Worm (Caenorhabditis elegans) whole organism, L2 larva: ENCODE data around the gene snu-13.

ENCODE experiments used
- R02D3.7 ChIP-seq: fragments of 150-350 bp; optimal IDR thresholded peaks from 2 replicates; lab custom pipeline; 2014; ENCODE audit warnings: missing biosample characterization, missing genetic modification characterization
- aly-2 ChIP-seq: fragments of 150-350 bp; optimal IDR thresholded peaks from 2 replicates; lab custom pipeline; 2014; ENCODE audit warnings: missing biosample characterization, missing genetic modification characterization
- ceh-82 ChIP-seq: fragments of 150-350 bp; optimal IDR thresholded peaks from 2 replicates; lab custom pipeline; 2014; ENCODE audit warnings: missing biosample characterization, missing genetic modification characterization
- fos-1 ChIP-seq: fragments of 150-350 bp; optimal IDR thresholded peaks from 2 replicates; lab custom pipeline; 2014; ENCODE audit warnings: missing biosample characterization, missing genetic modification characterization
- lin-13 ChIP-seq: fragments of 150-350 bp; optimal IDR thresholded peaks from 2 replicates; lab custom pipeline; 2014; ENCODE audit warnings: missing biosample characterization, missing genetic modification reagents, missing genetic modification characterization
- nhr-21 ChIP-seq: fragments of 150-350 bp; optimal IDR thresholded peaks from 2 replicates; lab custom pipeline; 2014; ENCODE audit warnings: missing biosample characterization, missing genetic modification characterization
- nhr-25 ChIP-seq: fragments of 150-350 bp; sonication (generic microtip); optimal IDR thresholded peaks from 3 replicates; lab custom pipeline; 2014; ENCODE audit warnings: missing biosample characterization, missing genetic modification characterization
- nhr-77 ChIP-seq: fragments of 150-350 bp; optimal IDR thresholded peaks from 2 replicates; lab custom pipeline; 2014; ENCODE audit warnings: missing biosample characterization, missing genetic modification characterization
- snpc-4 ChIP-seq: fragments of 150-350 bp; optimal IDR thresholded peaks from 2 replicates; lab custom pipeline; 2014; ENCODE audit warnings: missing biosample characterization, missing genetic modification characterization
- unc-39 ChIP-seq: fragments of 150-350 bp; optimal IDR thresholded peaks from 2 replicates; lab custom pipeline; 2014; ENCODE audit warnings: missing biosample characterization, missing genetic modification characterization
- ztf-1 ChIP-seq: fragments of 200-800 bp; sonication (Bioruptor generic); conservative IDR thresholded peaks from 2 replicates; pipeline ENCODE4 v1.3.6; 2022; ENCODE audit warnings: missing genetic modification characterization, missing compliant biosample characterization
- ztf-11 ChIP-seq: sonication (generic microtip); optimal IDR thresholded peaks from 2 replicates; lab custom pipeline; 2017; ENCODE audit warnings: missing biosample characterization, missing genetic modification characterization

DNA sequence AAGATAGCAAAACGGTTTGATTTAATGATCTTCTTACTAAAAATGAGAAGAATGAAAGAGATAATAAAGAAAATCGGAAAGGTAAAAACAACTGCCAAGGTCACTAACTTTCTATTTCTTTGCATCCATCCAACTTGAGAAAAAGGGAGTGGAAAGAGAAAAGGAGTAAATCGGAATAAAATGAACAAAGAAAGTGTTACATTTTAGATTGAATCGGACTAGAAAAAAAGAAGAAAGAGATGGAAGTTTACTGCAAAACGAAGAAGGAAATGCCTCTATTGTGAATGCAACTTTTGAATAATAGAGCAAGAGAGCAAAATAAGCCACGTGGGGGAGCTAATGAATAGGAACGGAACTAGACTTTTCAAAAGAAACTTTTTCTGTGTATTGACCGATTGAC lies 47.6 kb upstream of the snu-13 start:
- TF ChIP-seq snpc-4 (tag; lab: Kevin White, UChicago) (no peak), aly-2 (tag; lab: Kevin White, UChicago) (no peak), nhr-77 (tag; lab: Kevin White, UChicago) (no peak), ztf-1 (GFP tag; lab: Robert Waterston, UW) (no peak), nhr-21 (tag; lab: Kevin White, UChicago) (no peak), R02D3.7 (tag; lab: Kevin White, UChicago) (no peak), lin-13 (GFP tag; lab: Kevin White, UChicago) (no peak), unc-39 (no peak), ceh-82 (no peak), fos-1 (no peak), ztf-11 (tag; lab: Kevin White, UChicago) (no peak), nhr-25 (tag; lab: Kevin White, UChicago) (peak; percentile 75)
